Worm (Caenorhabditis elegans): Measurements from ENCODE around the gene lon-3.

- TF ChIP-seq tbx-8 (GFP tag; optimal IDR thresholded peaks at IDR 0.05) (no peak), bed-3 (GFP tag; optimal IDR thresholded peaks at IDR 0.05) (no peak), elt-3 (tag; optimal IDR thresholded peaks at IDR 0.05) (no peak), nhr-237 (tag; optimal IDR thresholded peaks at IDR 0.05) (no peak), snpc-4 (tag; optimal IDR thresholded peaks at IDR 0.05) (no peak), blmp-1 (tag; optimal IDR thresholded peaks at IDR 0.05) (no peak), flh-1 (GFP tag; optimal IDR thresholded peaks at IDR 0.05) (no peak), pha-4 (tag; optimal IDR thresholded peaks at IDR 0.05) (no peak), mep-1 (tag; optimal IDR thresholded peaks at IDR 0.05) (no peak), mls-2 (tag; optimal IDR thresholded peaks at IDR 0.05) (no peak), unc-39 (tag; optimal IDR thresholded peaks at IDR 0.05) (no peak)
These were observed 14.6 kb downstream of the lon-3 start, which contains the start of gene usip-1 for ce11 chrV:12183854-12184253.

Measured in whole organism, mixed stage, embryonic.